Fruit fly (Drosophila melanogaster): ENCODE results near the gene Cpr100A.
A peak's percentile ranks its signal among the peaks of the same experiment; 100 is the strongest.

The Cpr100A gene

dm6 chr3R:30859901-30860560, 7.3 kb upstream of the Cpr100A start (continued):
- TF ChIP-seq Meics (GFP tag; optimal IDR thresholded peaks at IDR 0.05) (peak; percentile 8), tll (GFP tag; optimal IDR thresholded peaks at IDR 0.05) (peak in 1 of 2 experiments; percentile 76), Hmr (GFP tag; optimal IDR thresholded peaks at IDR 0.05) (peak; percentile 34), CG6791 (GFP tag; IDR thresholded peaks at IDR 0.05; ENCODE audit: partially characterized antibody) (no peak), caup (GFP tag; optimal IDR thresholded peaks at IDR 0.05; ENCODE audit: severe bottlenecking) (no peak), Sox100B (GFP tag; optimal IDR thresholded peaks at IDR 0.05) (peak; percentile 13), CG12104 (GFP tag; optimal IDR thresholded peaks at IDR 0.05) (no peak), CG18262 (tag; optimal IDR thresholded peaks at IDR 0.05) (peak; percentile 37), CG1233 (GFP tag; optimal IDR thresholded peaks at IDR 0.05) (no peak), bowl (GFP tag; IDR thresholded peaks at IDR 0.05) (no peak), MESR4 (GFP tag; optimal IDR thresholded peaks at IDR 0.05) (no peak), CG17186 (GFP tag; optimal IDR thresholded peaks at IDR 0.05) (no peak), CG7928 (GFP tag; optimal IDR thresholded peaks at IDR 0.05) (no peak), CG10267 (tag; optimal IDR thresholded peaks at IDR 0.05) (peak; percentile 25), tap (tag; optimal IDR thresholded peaks at IDR 0.05) (no peak), Stat92E (GFP tag; optimal IDR thresholded peaks at IDR 0.05) (no peak), bab2 (GFP tag; optimal IDR thresholded peaks at IDR 0.05) (no peak), CG7786 (GFP tag; optimal IDR thresholded peaks at IDR 0.05) (no peak), CG8388 (GFP tag; optimal IDR thresholded peaks at IDR 0.05) (peak; percentile 12), CG5953 (GFP tag; IDR thresholded peaks at IDR 0.05) (no peak), hbn (GFP tag; IDR thresholded peaks at IDR 0.05; ENCODE audit: partially characterized antibody) (no peak), Hr39 (optimal IDR thresholded peaks at IDR 0.05) (no peak), Hr51 (GFP tag; optimal IDR thresholded peaks at IDR 0.05) (no peak), Nf-YA (GFP tag; IDR thresholded peaks at IDR 0.05) (no peak), CG11504 (tag; optimal IDR thresholded peaks at IDR 0.05) (no peak), CG17361 (GFP tag; IDR thresholded peaks at IDR 0.05) (no peak), nmo (GFP tag; optimal IDR thresholded peaks at IDR 0.05) (peak; percentile 19), disco-r (GFP tag; optimal IDR thresholded peaks at IDR 0.05) (no peak), CG12236 (GFP tag; optimal IDR thresholded peaks at IDR 0.05) (no peak), lab (GFP tag; optimal IDR thresholded peaks at IDR 0.05) (peak; percentile 35), E2f2 (GFP tag; IDR thresholded peaks at IDR 0.05) (no peak), CG7745 (tag; optimal IDR thresholded peaks at IDR 0.05) (no peak), fd96Cb (tag; optimal IDR thresholded peaks at IDR 0.05) (no peak), Sry-δ (GFP tag; optimal IDR thresholded peaks at IDR 0.05) (no peak), onecut (GFP tag; IDR thresholded peaks at IDR 0.05) (0 out of 2 replicates have a peak, but pooled peaks have one; percentile 3), maf-S (GFP tag; optimal IDR thresholded peaks at IDR 0.05) (no peak), Med (GFP tag) (no peak), kni (GFP tag; optimal IDR thresholded peaks at IDR 0.05) (no peak), hkb (optimal IDR thresholded peaks at IDR 0.05) (no peak), hkb (GFP tag; IDR thresholded peaks at IDR 0.05) (no peak), sisA (GFP tag; IDR thresholded peaks at IDR 0.05) (no peak), CG5180 (GFP tag; optimal IDR thresholded peaks at IDR 0.05) (no peak), CkIIα-i1 (GFP tag; IDR thresholded peaks at IDR 0.05) (no peak), Aef1 (GFP tag; IDR thresholded peaks at IDR 0.05) (no peak), jumu (GFP tag; optimal IDR thresholded peaks at IDR 0.05) (peak; percentile 9), row (GFP tag; IDR thresholded peaks at IDR 0.05) (peak; percentile 38; the same call in 2 of the 3 replicates), cad (GFP tag; optimal IDR thresholded peaks at IDR 0.05) (no peak), CG11093 (GFP tag; IDR thresholded peaks at IDR 0.05) (no peak), amos (GFP tag; IDR thresholded peaks at IDR 0.05; ENCODE audit: partially characterized antibody) (no peak), dmrt99B (tag; optimal IDR thresholded peaks at IDR 0.05) (peak; percentile 42)
